Fruit fly (Drosophila melanogaster): ENCODE measurements around the gene Rpn12R.

The Rpn12R gene

DNA sequence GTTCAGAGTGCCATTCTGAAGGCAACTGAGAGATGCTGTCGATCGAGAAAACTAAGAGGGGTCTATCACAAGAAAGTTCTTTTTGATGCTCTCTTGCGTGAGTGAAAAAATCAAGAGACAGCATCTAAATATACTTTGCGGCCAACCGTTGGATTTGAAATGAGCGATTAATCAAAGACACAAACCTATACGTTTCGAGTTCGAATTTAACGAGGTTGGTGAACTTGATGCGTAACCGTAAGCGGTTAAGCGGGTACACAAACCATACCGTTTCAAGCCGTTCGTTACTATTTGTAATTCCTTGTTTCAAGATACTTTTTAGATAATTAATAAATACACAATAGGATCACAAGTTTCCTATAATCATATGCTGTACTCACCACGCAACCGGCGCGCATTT, 29.8 kb upstream of the Rpn12R start:
- TF ChIP-seq CG7357 (GFP tag; IDR thresholded peaks at IDR 0.05) (no peak), CG10462 (GFP tag; optimal IDR thresholded peaks at IDR 0.05) (no peak), rib (GFP tag; IDR thresholded peaks at IDR 0.05) (no peak), Oli (tag; optimal IDR thresholded peaks at IDR 0.05) (no peak), Six4 (GFP tag; optimal IDR thresholded peaks at IDR 0.05) (no peak), wor (GFP tag; IDR thresholded peaks at IDR 0.05) (no peak), gfzf (GFP tag; optimal IDR thresholded peaks at IDR 0.05) (peak; percentile 25), CG18599 (GFP tag; optimal IDR thresholded peaks at IDR 0.05) (no peak), CG16779 (GFP tag; IDR thresholded peaks at IDR 0.05) (no peak), seq (GFP tag; IDR thresholded peaks at IDR 0.05) (no peak), CG30403 (GFP tag; optimal IDR thresholded peaks at IDR 0.05) (no peak), Sry-β (GFP tag; optimal IDR thresholded peaks at IDR 0.05) (no peak), lov (optimal IDR thresholded peaks at IDR 0.05) (no peak), lov (GFP tag; IDR thresholded peaks at IDR 0.05) (no peak), ap (GFP tag; IDR thresholded peaks at IDR 0.05) (no peak), CG10274 (GFP tag; optimal IDR thresholded peaks at IDR 0.05) (no peak), sens (GFP tag) (no peak), HmgD (GFP tag; optimal IDR thresholded peaks at IDR 0.05) (peak; percentile 0), dati (GFP tag; IDR thresholded peaks at IDR 0.05) (no peak), NK7.1 (GFP tag; optimal IDR thresholded peaks at IDR 0.05) (no peak), dimm (GFP tag; IDR thresholded peaks at IDR 0.05) (no peak), onecut (GFP tag; IDR thresholded peaks at IDR 0.05) (no peak), nau (GFP tag; optimal IDR thresholded peaks at IDR 0.05) (no peak), Ets97D (GFP tag; optimal IDR thresholded peaks at IDR 0.05) (no peak), CG11696 (GFP tag; IDR thresholded peaks at IDR 0.05) (no peak), Sin3A (optimal IDR thresholded peaks at IDR 0.05) (no peak), sim (GFP tag; IDR thresholded peaks at IDR 0.05) (no peak), Mes4 (GFP tag; optimal IDR thresholded peaks at IDR 0.05) (no peak), Bteb2 (GFP tag; optimal IDR thresholded peaks at IDR 0.05) (no peak), NFAT (GFP tag; IDR thresholded peaks at IDR 0.05) (no peak), CG12391 (tag; optimal IDR thresholded peaks at IDR 0.05) (no peak), CG32767 (GFP tag; IDR thresholded peaks at IDR 0.05) (no peak), lbe (GFP tag; optimal IDR thresholded peaks at IDR 0.05) (no peak), Optix (GFP tag; IDR thresholded peaks at IDR 0.05) (no peak), CG9215 (GFP tag; IDR thresholded peaks at IDR 0.05) (no peak), klu (GFP tag; IDR thresholded peaks at IDR 0.05) (no peak), lola (GFP tag; optimal IDR thresholded peaks at IDR 0.05) (no peak), CG31365 (tag; optimal IDR thresholded peaks at IDR 0.05) (peak; percentile 3), toy (GFP tag; IDR thresholded peaks at IDR 0.05) (no peak), Hand (GFP tag; optimal IDR thresholded peaks at IDR 0.05) (no peak), CG11093 (GFP tag; IDR thresholded peaks at IDR 0.05) (no peak), GATAe (GFP tag; conservative IDR thresholded peaks at IDR 0.05) (no peak), shn (GFP tag; optimal IDR thresholded peaks at IDR 0.05) (no peak), CG1603 (tag; optimal IDR thresholded peaks at IDR 0.05) (peak; percentile 20), CG6791 (GFP tag; IDR thresholded peaks at IDR 0.05; ENCODE audit: partially characterized antibody) (peak; percentile 47; the same call in 1 of the 3 replicates), her (GFP tag; optimal IDR thresholded peaks at IDR 0.05) (no peak), CG3838 (GFP tag; optimal IDR thresholded peaks at IDR 0.05) (no peak), Dip3 (GFP tag; optimal IDR thresholded peaks at IDR 0.05) (no peak), run (tag; optimal IDR thresholded peaks at IDR 0.05) (no peak), Meics (GFP tag; optimal IDR thresholded peaks at IDR 0.05) (peak; percentile 90), Chrac-16 (GFP tag; optimal IDR thresholded peaks at IDR 0.05) (no peak), nerfin-1 (tag; optimal IDR thresholded peaks at IDR 0.05) (no peak), tll (GFP tag; optimal IDR thresholded peaks at IDR 0.05) (no peak)
